Fruit fly (Drosophila melanogaster): ENCODE data around the gene CG4213.

CG4213 gene

dm6 chr2L:441927-442691 lies 40.1 kb upstream of the CG4213 start (continued):
- peak; percentile 68 for TF ChIP-seq fd102C (GFP tag; optimal IDR thresholded peaks at IDR 0.05)
- TF ChIP-seq CG4424 (GFP tag; optimal IDR thresholded peaks at IDR 0.05) = peak; percentile 87
- TF ChIP-seq CG7786 (GFP tag; optimal IDR thresholded peaks at IDR 0.05) = peak; percentile 80
- TF ChIP-seq CG10565 (GFP tag; optimal IDR thresholded peaks at IDR 0.05) = peak; percentile 25
- peak; percentile 78 for TF ChIP-seq Six4 (GFP tag; optimal IDR thresholded peaks at IDR 0.05)
- peak; percentile 80 for TF ChIP-seq ap (GFP tag; IDR thresholded peaks at IDR 0.05)
- no peak for TF ChIP-seq CG2129 (GFP tag; IDR thresholded peaks at IDR 0.05; ENCODE audit: partially characterized antibody)
- TF ChIP-seq CG10321 (GFP tag; IDR thresholded peaks at IDR 0.05) = no peak; the same call in 1 of the 2 replicates
- TF ChIP-seq otp (GFP tag; IDR thresholded peaks at IDR 0.05) = peak; percentile 88
- TF ChIP-seq fd3F (GFP tag; optimal IDR thresholded peaks at IDR 0.05) = no peak
- TF ChIP-seq Hmr (GFP tag; optimal IDR thresholded peaks at IDR 0.05) = peak; percentile 31
- no peak for TF ChIP-seq Taf1 (GFP tag; IDR thresholded peaks at IDR 0.05)
- TF ChIP-seq chn (GFP tag; optimal IDR thresholded peaks at IDR 0.05) = peak; percentile 90
- TF ChIP-seq danr (GFP tag; IDR thresholded peaks at IDR 0.05) = peak; percentile 48; the same call in 1 of the 2 replicates
- no peak for TF ChIP-seq CG2120 (GFP tag; optimal IDR thresholded peaks at IDR 0.05)
- TF ChIP-seq pfk (GFP tag; optimal IDR thresholded peaks at IDR 0.05) = no peak
- TF ChIP-seq CG3407 (GFP tag; optimal IDR thresholded peaks at IDR 0.05) = peak; percentile 81
- TF ChIP-seq CG32772 (GFP tag; IDR thresholded peaks at IDR 0.05) = peak; percentile 81
- peak; percentile 80 for TF ChIP-seq CG6813 (GFP tag; optimal IDR thresholded peaks at IDR 0.05)
- TF ChIP-seq yki (optimal IDR thresholded peaks at IDR 0.05) = no peak
- TF ChIP-seq CG8359 (GFP tag; optimal IDR thresholded peaks at IDR 0.05; ENCODE audit: borderline replicate concordance) = peak; percentile 56
- peak; percentile 50 for TF ChIP-seq CG4282 (GFP tag; optimal IDR thresholded peaks at IDR 0.05)
- no peak for TF ChIP-seq gcm2 (GFP tag; optimal IDR thresholded peaks at IDR 0.05)
- TF ChIP-seq vnd (GFP tag; IDR thresholded peaks at IDR 0.05; ENCODE audit: partially characterized antibody) = no peak
- no peak for TF ChIP-seq Adf1 (GFP tag; IDR thresholded peaks at IDR 0.05)
- TF ChIP-seq gcm (GFP tag; optimal IDR thresholded peaks at IDR 0.05) = peak; percentile 86
- no peak for TF ChIP-seq zen2 (GFP tag; IDR thresholded peaks at IDR 0.05; ENCODE audit: partially characterized antibody)
- no peak for TF ChIP-seq CG6791 (GFP tag; IDR thresholded peaks at IDR 0.05; ENCODE audit: partially characterized antibody)
- TF ChIP-seq Sry-β (GFP tag; optimal IDR thresholded peaks at IDR 0.05) = peak; percentile 31
- TF ChIP-seq CG16779 (GFP tag; IDR thresholded peaks at IDR 0.05) = 0 out of 2 replicates have a peak, but pooled peaks have one; percentile 39
- peak; percentile 28; the same call in 1 of the 2 replicates for TF ChIP-seq CG43689 (GFP tag; IDR thresholded peaks at IDR 0.05)
- TF ChIP-seq CG34224 (GFP tag; IDR thresholded peaks at IDR 0.05; ENCODE audit: partially characterized antibody) = no peak
- peak; percentile 66 for TF ChIP-seq CG18764 (GFP tag; optimal IDR thresholded peaks at IDR 0.05)
- TF ChIP-seq kay (GFP tag; optimal IDR thresholded peaks at IDR 0.05) = peak; percentile 59
- peak; percentile 50 for TF ChIP-seq run (tag; optimal IDR thresholded peaks at IDR 0.05)
- TF ChIP-seq CG8281 (tag; optimal IDR thresholded peaks at IDR 0.05) = peak; percentile 47
- no peak for TF ChIP-seq nau (GFP tag; optimal IDR thresholded peaks at IDR 0.05)
- peak; percentile 63 for TF ChIP-seq CG13123 (GFP tag; optimal IDR thresholded peaks at IDR 0.05)
- TF ChIP-seq CG2116 (GFP tag; optimal IDR thresholded peaks at IDR 0.05) = peak; percentile 44
- TF ChIP-seq abd-A (tag; optimal IDR thresholded peaks at IDR 0.05) = no peak
- TF ChIP-seq corto (GFP tag; optimal IDR thresholded peaks at IDR 0.05) = peak; percentile 92
- no peak for TF ChIP-seq CG10431 (GFP tag; optimal IDR thresholded peaks at IDR 0.05)
- peak; percentile 81 for TF ChIP-seq CG1529 (GFP tag; optimal IDR thresholded peaks at IDR 0.05)
- no peak for TF ChIP-seq CTCF (GFP tag; optimal IDR thresholded peaks at IDR 0.05)
- no peak for TF ChIP-seq zfh2 (GFP tag; optimal IDR thresholded peaks at IDR 0.05)
- peak; percentile 96 for TF ChIP-seq ci (GFP tag; IDR thresholded peaks at IDR 0.05)
- TF ChIP-seq MESR4 (GFP tag; optimal IDR thresholded peaks at IDR 0.05) = peak; percentile 24
- no peak for TF ChIP-seq HmgD (GFP tag; optimal IDR thresholded peaks at IDR 0.05)
- TF ChIP-seq p53 (GFP tag; optimal IDR thresholded peaks at IDR 0.05) = peak; percentile 72
- peak; percentile 76 for TF ChIP-seq Awh (GFP tag; IDR thresholded peaks at IDR 0.05)

Measured in whole organism, embryonic.